Worm (Caenorhabditis elegans) whole organism, L4/young adult: ENCODE measurements around the gene Y57A10C.10.

Source experiments
- W03F9.2 ChIP-seq: fragments of 150-350 bp; optimal IDR thresholded peaks from 2 replicates; lab custom pipeline; 2014; ENCODE audit warnings: missing biosample characterization, missing genetic modification characterization
- dao-5 ChIP-seq: sonication (generic microtip); optimal IDR thresholded peaks from 2 replicates; lab custom pipeline; 2016; ENCODE audit warnings: missing genotype, missing genetic modification characterization, moderate library complexity, missing compliant biosample characterization
- him-1 ChIP-seq: sonication (generic microtip); optimal IDR thresholded peaks from 2 replicates; lab custom pipeline; 2016; ENCODE audit warnings: missing genotype, missing genetic modification reagents, missing genetic modification characterization, missing compliant biosample characterization

ce11 chrII:12482622-12483021 is 41.6 kb upstream of the Y57A10C.10 start, which contains the start of gene fbxb-102:
- TF ChIP-seq dao-5 (tag; lab: Kevin White, UChicago): no peak
- TF ChIP-seq W03F9.2 (tag; lab: Kevin White, UChicago): no peak
- TF ChIP-seq him-1 (tag; lab: Kevin White, UChicago): no peak
